Worm (Caenorhabditis elegans) whole organism, dauer: ENCODE data around the gene Y23B4A.1.

Experiments used
- unc-62 ChIP-seq: sonication (generic microtip); optimal IDR thresholded peaks from 2 replicates; lab custom pipeline; 2017; ENCODE audit warnings: missing biosample characterization, missing genetic modification reagents, missing genetic modification characterization

Gene Y23B4A.1

ce11 chrX:5917284-5917683, at the start of gene Y23B4A.1:
Y23B4A.1 (minus strand) TSS chrX:5917384.
- TF ChIP-seq unc-62 (GFP tag; lab: Kevin White, UChicago) = no peak

DNA sequence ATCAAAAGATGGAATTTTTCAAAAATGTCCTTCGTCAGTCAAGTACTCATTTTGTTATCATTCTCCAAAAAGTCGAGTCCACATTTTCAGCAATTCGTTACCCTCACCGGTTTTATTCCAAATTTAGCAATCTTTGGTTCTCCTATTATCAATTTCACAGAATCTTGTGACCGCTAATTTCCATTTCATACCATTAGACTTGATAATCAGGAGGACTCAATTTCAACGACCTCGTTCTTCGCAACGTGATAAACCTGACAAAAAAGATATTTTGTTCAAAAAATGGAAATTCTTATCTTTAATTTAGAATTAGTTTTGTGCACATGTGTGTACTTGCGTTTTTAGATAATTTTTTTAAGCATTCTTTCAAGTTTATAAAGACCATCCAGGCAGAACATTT, 45.4 kb upstream of the Y23B4A.1 start:
- TF ChIP-seq unc-62 (GFP tag; lab: Kevin White, UChicago) = no peak

DNA sequence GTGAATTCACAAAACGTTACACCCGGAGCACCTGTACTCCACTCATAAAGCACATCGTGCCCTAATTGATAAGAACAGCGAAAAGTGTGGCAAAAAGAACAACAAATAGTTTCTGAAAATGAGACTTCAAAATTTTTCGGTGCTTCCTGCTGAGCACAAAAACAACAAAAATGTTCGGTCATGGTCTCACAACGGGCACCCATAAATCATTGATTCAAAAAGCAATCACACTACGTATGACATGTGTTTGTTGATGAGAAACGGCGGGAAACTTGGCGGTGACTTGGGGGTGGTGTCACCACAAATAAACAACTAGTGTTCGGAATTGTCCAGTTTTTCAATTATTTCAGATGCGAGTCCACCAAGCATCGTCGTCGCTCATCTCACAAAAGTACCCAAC, 43.7 kb upstream of the Y23B4A.1 start:
- TF ChIP-seq unc-62 (GFP tag; lab: Kevin White, UChicago) = no peak

ce11 chrX:5958815-5959214, 41.6 kb upstream of the Y23B4A.1 start, which contains the start of gene R07E4.1:
R07E4.1 (plus strand) TSS chrX:5959115.
- TF ChIP-seq unc-62 (GFP tag; lab: Kevin White, UChicago) = no peak

- TF ChIP-seq unc-62 (GFP tag; lab: Kevin White, UChicago) = no peak
Observed at ce11 chrX:5956130-5956529, 38.9 kb upstream of the Y23B4A.1 start.

DNA sequence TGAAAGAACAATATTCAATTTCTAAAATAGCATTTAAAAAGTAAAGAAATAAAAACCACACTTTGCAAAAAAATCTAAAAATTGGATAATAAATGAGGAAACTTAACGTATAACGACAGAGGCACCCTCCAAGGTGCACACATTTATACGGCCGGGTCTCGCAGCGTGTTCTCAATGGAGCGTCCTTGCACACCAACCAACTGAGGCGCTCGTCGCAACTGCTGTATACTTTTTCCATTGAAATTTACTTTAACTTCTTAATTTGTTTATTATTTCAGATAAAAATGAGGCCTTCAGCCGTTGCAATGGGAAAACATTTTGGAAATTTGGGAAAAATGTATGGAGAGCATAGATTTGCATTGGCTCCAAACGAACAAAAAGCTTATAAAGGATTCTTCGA, 36.0 kb upstream of the Y23B4A.1 start, which contains the start of the genes R07E4.5 and R07E4.3:
Gene R07E4.5 (minus strand): TSS at position 1 of the 400 bp plus-strand sequence.
Gene R07E4.3 (plus strand): TSS at position 285 of the 400 bp plus-strand sequence.
- TF ChIP-seq unc-62 (GFP tag; lab: Kevin White, UChicago) = no peak

DNA sequence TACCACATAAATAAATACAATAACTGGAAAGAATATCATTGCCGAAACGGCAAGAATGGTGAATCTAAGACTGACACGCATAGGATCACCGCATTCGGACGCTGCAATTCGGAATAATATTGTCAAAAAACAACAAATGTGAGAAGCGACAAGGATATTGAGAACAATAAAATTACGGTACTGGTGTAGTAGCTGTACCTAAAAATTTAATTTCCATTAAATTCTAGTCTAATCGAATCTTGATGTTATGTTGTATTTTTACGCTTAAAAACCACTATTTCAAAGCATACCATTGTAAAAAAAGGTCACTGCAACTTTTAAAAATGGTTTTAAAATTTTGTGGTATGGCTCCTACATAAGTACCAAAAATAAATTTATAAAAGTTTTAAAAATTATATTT, 31.6 kb upstream of the Y23B4A.1 start, which contains the start of gene mig-23:
Gene mig-23 (minus strand): TSS at position 101 of the 400 bp plus-strand sequence.
- TF ChIP-seq unc-62 (GFP tag; lab: Kevin White, UChicago) = no peak

DNA sequence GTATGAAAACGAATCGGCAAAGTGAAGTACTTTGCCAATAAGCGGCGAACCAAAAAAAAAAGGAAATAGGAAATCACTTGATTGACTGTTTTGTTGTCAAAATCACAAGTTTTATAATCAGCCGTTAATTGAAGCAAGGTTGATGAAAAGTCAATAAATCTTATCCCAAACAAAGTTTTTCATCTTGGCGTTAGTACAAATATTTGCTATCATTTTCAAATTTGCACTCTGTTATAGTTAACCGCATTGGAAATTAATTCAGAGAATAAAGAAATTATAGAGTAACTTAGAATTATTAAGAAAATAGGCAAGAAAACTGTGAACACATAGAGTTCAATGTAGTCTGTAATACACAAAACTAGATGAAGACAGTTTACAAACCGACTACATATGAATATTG, 27.3 kb upstream of the Y23B4A.1 start, which contains the start of gene acs-17:
Gene acs-17 (minus strand): TSS at position 23 of the 400 bp plus-strand sequence.
- TF ChIP-seq unc-62 (GFP tag; lab: Kevin White, UChicago) = no peak

ce11 chrX:5943908-5944307, 26.7 kb upstream of the Y23B4A.1 start:
- no peak for TF ChIP-seq unc-62 (GFP tag; lab: Kevin White, UChicago)

- TF ChIP-seq unc-62 (GFP tag; lab: Kevin White, UChicago) = no peak
Observed at ce11 chrX:5942171-5942570, 25.0 kb upstream of the Y23B4A.1 start.

- TF ChIP-seq unc-62 (GFP tag; lab: Kevin White, UChicago) = no peak
Observed at ce11 chrX:5941325-5941724, 24.1 kb upstream of the Y23B4A.1 start.

- TF ChIP-seq unc-62 (GFP tag; lab: Kevin White, UChicago) = no peak
Observed at ce11 chrX:5935473-5935872, 18.3 kb upstream of the Y23B4A.1 start, which contains the start of gene C46F4.3. C46F4.3 (plus strand) TSS chrX:5935773.

DNA sequence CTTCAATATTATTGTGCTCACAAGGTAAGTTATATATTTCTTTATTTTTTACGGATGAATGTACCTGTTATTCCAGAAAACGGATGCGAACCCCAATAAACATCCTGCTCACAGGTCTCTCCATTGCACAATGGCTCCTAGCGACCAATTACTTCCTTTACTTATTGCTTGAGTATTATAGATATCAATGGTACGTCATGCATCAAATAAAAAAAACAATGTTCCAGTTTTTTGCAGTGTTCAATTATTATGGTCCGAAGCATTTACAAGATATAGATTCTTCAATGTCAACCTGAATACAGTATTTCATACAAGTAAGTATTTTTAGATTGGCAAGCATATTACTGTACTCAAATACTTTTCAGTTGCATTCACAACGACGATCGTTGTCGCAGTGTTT, 15.7 kb upstream of the Y23B4A.1 start:
- no peak for TF ChIP-seq unc-62 (GFP tag; lab: Kevin White, UChicago)

DNA sequence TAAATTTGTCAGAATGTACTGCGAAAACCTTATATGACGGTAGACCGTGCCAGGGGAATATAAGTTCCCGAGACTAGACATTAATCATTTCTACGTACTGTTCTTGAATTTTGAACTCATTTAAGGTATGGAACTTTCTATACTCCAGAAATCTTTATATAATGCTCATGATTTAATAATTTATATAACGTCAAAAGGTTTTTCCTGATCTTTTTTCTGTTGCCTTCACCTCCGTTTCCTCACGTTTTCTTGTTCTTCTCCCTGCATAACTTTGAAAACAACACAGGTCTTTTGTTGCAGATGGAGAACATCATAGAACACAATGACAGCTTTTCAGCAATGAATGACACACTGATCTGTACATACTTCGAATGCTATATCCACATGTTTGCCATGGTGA, 13.6 kb upstream of the Y23B4A.1 start, which contains the start of gene egl-6:
Gene egl-6 (plus strand): TSS at position 301 of the 400 bp plus-strand sequence.
- no peak for TF ChIP-seq unc-62 (GFP tag; lab: Kevin White, UChicago)

DNA sequence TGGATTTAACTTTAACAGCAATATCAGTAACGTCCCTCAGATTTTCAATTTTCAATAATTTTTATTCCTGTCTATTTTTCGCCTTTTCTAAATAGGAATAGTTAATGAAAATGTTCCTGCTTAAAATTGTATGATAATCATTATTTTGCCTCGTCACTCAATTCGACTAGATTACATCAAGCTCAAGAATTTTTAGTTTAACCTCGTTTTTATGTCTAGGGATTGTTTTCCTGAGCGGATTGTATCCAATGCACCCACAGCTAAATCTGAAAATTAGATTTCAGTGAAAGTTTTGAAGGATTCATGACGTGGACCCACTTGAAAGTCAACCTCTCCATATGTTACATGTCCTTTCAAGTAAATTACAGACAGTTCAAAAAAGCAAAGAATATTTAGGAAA, 6.5 kb upstream of the Y23B4A.1 start:
- no peak for TF ChIP-seq unc-62 (GFP tag; lab: Kevin White, UChicago)

ce11 chrX:5919097-5919496, 1.9 kb upstream of the Y23B4A.1 start, which contains the start of gene capa-1:
capa-1 (plus strand) TSS chrX:5919397.
- no peak for TF ChIP-seq unc-62 (GFP tag; lab: Kevin White, UChicago)

ce11 chrX:5905764-5906163, 11.4 kb downstream of the Y23B4A.1 start:
- no peak for TF ChIP-seq unc-62 (GFP tag; lab: Kevin White, UChicago)
